Worm (Caenorhabditis elegans): Measurements from ENCODE around the gene flp-4.

ce11 chrII:10039799-10040198 is 8.9 kb upstream of the flp-4 start, which contains the start of gene let-268:
- TF ChIP-seq madf-9 (GFP tag; conservative IDR thresholded peaks at IDR 0.05) (no peak), nhr-102 (tag; optimal IDR thresholded peaks at IDR 0.05) (no peak), ceh-44 (GFP tag; IDR thresholded peaks at IDR 0.05) (no peak), R02D3.7 (tag; optimal IDR thresholded peaks at IDR 0.05) (no peak)

Data from whole organism, L4 larva.